Fruit fly (Drosophila melanogaster): ENCODE data around the gene CG18249.

The CG18249 gene

DNA sequence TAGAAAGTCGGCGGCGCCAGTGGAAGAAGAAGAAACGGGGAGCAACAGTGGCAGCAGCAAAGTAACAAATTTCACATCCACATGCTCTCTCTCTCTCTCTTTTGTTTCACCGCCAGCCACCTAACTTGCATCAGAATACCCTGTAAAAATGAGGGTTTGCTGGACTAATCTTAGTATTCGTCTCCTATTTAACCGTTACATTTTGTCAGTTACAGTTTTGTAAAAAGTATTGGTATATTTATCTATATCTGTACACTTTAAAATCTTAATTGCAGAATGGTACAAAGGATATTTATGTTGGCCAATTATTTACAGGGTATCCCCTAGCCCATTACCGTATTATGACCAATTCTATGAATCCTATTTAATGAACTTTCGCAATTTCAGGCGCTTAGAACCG is 13.9 kb downstream of the CG18249 start (continued):
- no peak for TF ChIP-seq Lhr (GFP tag; optimal IDR thresholded peaks at IDR 0.05)
- TF ChIP-seq gsb (GFP tag; IDR thresholded peaks at IDR 0.05), result no peak
- no peak for TF ChIP-seq stwl (tag; optimal IDR thresholded peaks at IDR 0.05)
- no peak for TF ChIP-seq Mad (GFP tag; optimal IDR thresholded peaks at IDR 0.05)
- TF ChIP-seq CG12219 (GFP tag; optimal IDR thresholded peaks at IDR 0.05), result peak; percentile 12
- no peak for TF ChIP-seq mld (GFP tag; IDR thresholded peaks at IDR 0.05; ENCODE audit: partially characterized antibody)
- TF ChIP-seq Hr39 (optimal IDR thresholded peaks at IDR 0.05), result no peak
- TF ChIP-seq CG10267 (tag; optimal IDR thresholded peaks at IDR 0.05), result peak; percentile 7
- TF ChIP-seq stc (GFP tag; IDR thresholded peaks at IDR 0.05), result 0 out of 2 replicates have a peak, but pooled peaks have one; percentile 30
- no peak for TF ChIP-seq CG10565 (GFP tag; optimal IDR thresholded peaks at IDR 0.05)
- no peak for TF ChIP-seq CG33557 (GFP tag; optimal IDR thresholded peaks at IDR 0.05)
- TF ChIP-seq bcd (GFP tag; optimal IDR thresholded peaks at IDR 0.05), result no peak
- TF ChIP-seq CG4360 (GFP tag; IDR thresholded peaks at IDR 0.05), result no peak
- TF ChIP-seq CG12155 (GFP tag; optimal IDR thresholded peaks at IDR 0.05), result no peak

DNA sequence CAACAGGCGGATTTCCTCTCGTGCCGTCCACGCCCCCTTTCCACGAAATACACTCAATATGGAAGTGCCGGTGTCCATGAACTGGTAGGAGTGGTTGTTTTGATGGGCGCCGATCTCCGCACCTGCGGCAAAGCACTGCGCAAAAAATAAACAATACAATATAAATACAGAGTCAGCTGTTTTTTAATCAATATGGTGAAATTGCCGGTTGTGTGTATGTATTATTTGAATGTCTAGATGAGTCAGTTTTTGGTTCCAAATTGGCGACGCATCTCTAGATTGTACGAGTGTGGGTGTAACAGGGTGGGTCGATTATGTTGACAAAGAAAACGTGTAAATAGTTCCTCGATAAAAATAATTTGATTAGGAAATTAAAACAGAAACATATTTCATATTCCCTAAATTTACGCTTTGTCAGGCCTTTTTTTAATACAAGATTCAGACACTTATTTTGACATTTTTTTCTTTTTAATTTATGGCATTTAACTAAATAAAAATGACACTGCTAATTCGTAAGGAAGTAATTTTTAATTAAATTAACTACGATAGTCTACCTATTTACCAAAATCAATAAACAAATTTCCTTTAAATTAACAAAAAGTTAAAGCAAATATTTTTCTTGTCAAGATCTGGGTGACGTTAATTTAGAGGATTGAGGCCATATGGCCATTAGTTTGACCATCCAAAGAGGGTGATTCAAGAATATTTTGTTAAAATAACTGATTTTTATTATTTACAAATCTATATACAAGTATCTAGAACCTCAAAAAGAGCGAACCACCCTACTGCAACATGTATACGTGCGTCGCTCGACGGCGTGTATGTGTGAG is 19.7 kb downstream of the CG18249 start:
- peak; percentile 32; the same call in 1 of the 2 replicates for TF ChIP-seq CG4730 (GFP tag; IDR thresholded peaks at IDR 0.05)
- peak; percentile 32 for TF ChIP-seq sisA (GFP tag; IDR thresholded peaks at IDR 0.05)
- TF ChIP-seq scrt (GFP tag; optimal IDR thresholded peaks at IDR 0.05), result peak; percentile 79
- TF ChIP-seq nerfin-1 (tag; optimal IDR thresholded peaks at IDR 0.05), result peak; percentile 86
- TF ChIP-seq CG15696 (tag; optimal IDR thresholded peaks at IDR 0.05), result peak; percentile 80
- TF ChIP-seq CG3163 (GFP tag; optimal IDR thresholded peaks at IDR 0.05), result peak; percentile 30
- no peak for TF ChIP-seq Dp (GFP tag; optimal IDR thresholded peaks at IDR 0.05)
- TF ChIP-seq chm (GFP tag; IDR thresholded peaks at IDR 0.05), result peak; percentile 75
- peak; percentile 89 for TF ChIP-seq B-H2 (GFP tag; optimal IDR thresholded peaks at IDR 0.05)
- peak; percentile 84 for TF ChIP-seq ATbp (GFP tag; optimal IDR thresholded peaks at IDR 0.05)
- no peak for TF ChIP-seq prd (optimal IDR thresholded peaks at IDR 0.05)
- peak; percentile 73 for TF ChIP-seq prd (GFP tag; IDR thresholded peaks at IDR 0.05)
- no peak; the same call in 1 of the 3 replicates for TF ChIP-seq ase (GFP tag; IDR thresholded peaks at IDR 0.05)
- peak; percentile 64; the same call in 1 of the 2 replicates for TF ChIP-seq E2f1 (GFP tag; IDR thresholded peaks at IDR 0.05)
- peak; percentile 6 for TF ChIP-seq grn (GFP tag; optimal IDR thresholded peaks at IDR 0.05)
- TF ChIP-seq HLH4C (GFP tag; IDR thresholded peaks at IDR 0.05; ENCODE audit: partially characterized antibody), result no peak
- TF ChIP-seq CG3838 (GFP tag; optimal IDR thresholded peaks at IDR 0.05), result peak; percentile 75
- peak; percentile 93 for TF ChIP-seq CG31441 (GFP tag; IDR thresholded peaks at IDR 0.05)
- no peak for TF ChIP-seq chinmo (GFP tag; IDR thresholded peaks at IDR 0.05; ENCODE audit: partially characterized antibody)
- peak; percentile 76; the same call in 2 of the 3 replicates for TF ChIP-seq CG7357 (GFP tag; IDR thresholded peaks at IDR 0.05)
- TF ChIP-seq CG9215 (GFP tag; IDR thresholded peaks at IDR 0.05), result peak; percentile 72
- TF ChIP-seq CG1024 (GFP tag; IDR thresholded peaks at IDR 0.05), result peak; percentile 36
- TF ChIP-seq gfzf (GFP tag; optimal IDR thresholded peaks at IDR 0.05), result no peak
- peak; percentile 73 for TF ChIP-seq Jarid2 (GFP tag; optimal IDR thresholded peaks at IDR 0.05)
- TF ChIP-seq tll (GFP tag; optimal IDR thresholded peaks at IDR 0.05), result no peak
- peak; percentile 57 for TF ChIP-seq CG4707 (GFP tag; optimal IDR thresholded peaks at IDR 0.05)
- TF ChIP-seq repo (GFP tag; optimal IDR thresholded peaks at IDR 0.05), result no peak
- peak; percentile 72 for TF ChIP-seq salm (tag; optimal IDR thresholded peaks at IDR 0.05)
- no peak for TF ChIP-seq hth (optimal IDR thresholded peaks at IDR 0.05)
- TF ChIP-seq Six4 (GFP tag; optimal IDR thresholded peaks at IDR 0.05), result peak; percentile 67
- peak; percentile 95 for TF ChIP-seq CG30403 (GFP tag; optimal IDR thresholded peaks at IDR 0.05)
- peak; percentile 80 for TF ChIP-seq CG3407 (GFP tag; optimal IDR thresholded peaks at IDR 0.05)
- peak; percentile 59 for TF ChIP-seq Bdp1 (GFP tag; optimal IDR thresholded peaks at IDR 0.05)
- peak; percentile 80 for TF ChIP-seq so (GFP tag; IDR thresholded peaks at IDR 0.05)
- TF ChIP-seq CG34224 (GFP tag; IDR thresholded peaks at IDR 0.05; ENCODE audit: partially characterized antibody), result no peak
